Fruit fly (Drosophila melanogaster): ENCODE measurements around the gene CG8578.

CG8578 gene

DNA sequence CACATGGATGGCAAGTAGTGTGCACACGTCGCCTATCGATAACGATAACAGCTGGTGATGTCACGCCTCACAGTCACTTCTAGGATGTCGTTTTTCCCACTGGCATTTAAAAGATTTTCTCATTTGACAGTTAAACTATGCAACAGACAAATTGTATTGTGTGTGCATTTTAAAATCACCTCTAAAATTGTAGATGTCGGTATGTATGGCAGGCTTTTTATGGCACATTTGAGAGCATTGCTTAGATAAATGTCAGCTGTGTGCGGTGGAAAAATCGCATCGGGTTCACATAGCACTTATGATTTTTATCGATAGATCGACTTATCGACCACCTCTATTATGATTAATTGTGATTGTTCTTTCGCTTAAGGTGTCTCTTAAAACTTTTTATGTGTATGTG, at the start of gene CG8578, which contains the start of gene ArgRS (continued):
- TF ChIP-seq CHES-1-like (GFP tag; optimal IDR thresholded peaks at IDR 0.05) (peak; percentile 52), CG6689 (GFP tag; IDR thresholded peaks at IDR 0.05) (peak; percentile 83; the same call in 1 of the 2 replicates), sens (GFP tag) (peak; percentile 96), CG1233 (GFP tag; optimal IDR thresholded peaks at IDR 0.05) (peak; percentile 71), en (GFP tag; optimal IDR thresholded peaks at IDR 0.05) (peak; percentile 63), hb (GFP tag; IDR thresholded peaks at IDR 0.05; ENCODE audit: partially characterized antibody) (peak; percentile 82), zf30C (GFP tag; optimal IDR thresholded peaks at IDR 0.05) (no peak), CG34422 (GFP tag; IDR thresholded peaks at IDR 0.05) (0 out of 3 replicates have a peak, but pooled peaks have one; percentile 36), Usf (GFP tag; optimal IDR thresholded peaks at IDR 0.05) (no peak), Hr51 (GFP tag; optimal IDR thresholded peaks at IDR 0.05) (peak in 1 of 2 experiments; percentile 18), CG12659 (GFP tag; optimal IDR thresholded peaks at IDR 0.05) (peak; percentile 70), peb (GFP tag; IDR thresholded peaks at IDR 0.05) (peak; percentile 41; the same call in 1 of the 2 replicates), D19B (GFP tag; optimal IDR thresholded peaks at IDR 0.05) (peak; percentile 10), CTCF (GFP tag; optimal IDR thresholded peaks at IDR 0.05) (peak; percentile 39), tx (GFP tag; optimal IDR thresholded peaks at IDR 0.05) (peak; percentile 19), Dad (GFP tag; optimal IDR thresholded peaks at IDR 0.05) (peak; percentile 80), zen (tag; optimal IDR thresholded peaks at IDR 0.05) (peak; percentile 34), Nf-YC (tag; optimal IDR thresholded peaks at IDR 0.05) (peak; percentile 63), hbn (GFP tag; IDR thresholded peaks at IDR 0.05; ENCODE audit: partially characterized antibody) (peak; percentile 75; the same call in 1 of the 2 replicates), CG12769 (tag; optimal IDR thresholded peaks at IDR 0.05) (no peak), Dref (GFP tag; IDR thresholded peaks at IDR 0.05) (peak; percentile 73), ttk (GFP tag; IDR thresholded peaks at IDR 0.05) (0 out of 2 replicates have a peak, but pooled peaks have one; percentile 61), Pdp1 (GFP tag; optimal IDR thresholded peaks at IDR 0.05) (peak; percentile 80 to 88), Bteb2 (GFP tag; optimal IDR thresholded peaks at IDR 0.05) (peak; percentile 16), CG1647 (GFP tag; optimal IDR thresholded peaks at IDR 0.05) (no peak), gfzf (GFP tag; optimal IDR thresholded peaks at IDR 0.05) (peak; percentile 20), Hmx (GFP tag; optimal IDR thresholded peaks at IDR 0.05) (no peak), pho (GFP tag; optimal IDR thresholded peaks at IDR 0.05) (no peak), Doc3 (GFP tag; IDR thresholded peaks at IDR 0.05; ENCODE audit: partially characterized antibody) (peak; percentile 61), Ets97D (GFP tag; optimal IDR thresholded peaks at IDR 0.05) (peak; percentile 73), vnd (GFP tag; IDR thresholded peaks at IDR 0.05; ENCODE audit: partially characterized antibody) (peak; percentile 89), Atf6 (GFP tag; IDR thresholded peaks at IDR 0.05) (no peak), CG3995 (GFP tag; optimal IDR thresholded peaks at IDR 0.05) (peak; percentile 94), slou (GFP tag; optimal IDR thresholded peaks at IDR 0.05) (peak; percentile 59), Aef1 (GFP tag; IDR thresholded peaks at IDR 0.05) (peak; percentile 63; the same call in 2 of the 3 replicates), Meics (GFP tag; optimal IDR thresholded peaks at IDR 0.05) (no peak), ase (GFP tag; IDR thresholded peaks at IDR 0.05) (peak; percentile 55; the same call in 2 of the 3 replicates), bab2 (GFP tag; optimal IDR thresholded peaks at IDR 0.05) (peak; percentile 84), row (GFP tag; IDR thresholded peaks at IDR 0.05) (peak; percentile 89), CG1792 (GFP tag; optimal IDR thresholded peaks at IDR 0.05) (peak; percentile 21), p53 (GFP tag; optimal IDR thresholded peaks at IDR 0.05) (peak; percentile 57), Dek (tag; optimal IDR thresholded peaks at IDR 0.05) (no peak), knrl (GFP tag; IDR thresholded peaks at IDR 0.05; ENCODE audit: partially characterized antibody) (peak; percentile 91), CG13894 (tag; optimal IDR thresholded peaks at IDR 0.05) (no peak), sob (GFP tag; IDR thresholded peaks at IDR 0.05) (peak; percentile 48), CG12744 (GFP tag; optimal IDR thresholded peaks at IDR 0.05) (no peak), CG14667 (GFP tag; IDR thresholded peaks at IDR 0.05) (no peak; the same call in 1 of the 2 replicates), Dip3 (GFP tag; optimal IDR thresholded peaks at IDR 0.05) (peak; percentile 13), BEAF-32 (GFP tag; optimal IDR thresholded peaks at IDR 0.05) (peak; percentile 93), CG2116 (GFP tag; optimal IDR thresholded peaks at IDR 0.05) (peak; percentile 68), CG17361 (GFP tag; IDR thresholded peaks at IDR 0.05) (peak; percentile 86)

Measured in whole organism, embryonic.